Worm (Caenorhabditis elegans) whole organism, L3 larva: ENCODE results near the gene C25D7.5.

Experiments used
- R02D3.7 ChIP-seq: fragments of 150-350 bp; optimal IDR thresholded peaks from 2 replicates; lab custom pipeline; 2014; ENCODE audit warnings: missing biosample characterization, missing genetic modification characterization
- aly-2 ChIP-seq: fragments of 150-350 bp; optimal IDR thresholded peaks from 2 replicates; lab custom pipeline; 2014; ENCODE audit warnings: missing biosample characterization, missing genetic modification characterization
- ama-1 ChIP-seq: fragments of 150-350 bp; optimal IDR thresholded peaks from 2 replicates; lab custom pipeline; 2018
- ceh-16 ChIP-seq: sonication (generic microtip); optimal IDR thresholded peaks from 2 replicates; lab custom pipeline; 2017; ENCODE audit warnings: missing biosample characterization, missing genetic modification characterization
- ceh-28 ChIP-seq: fragments of 150-350 bp; optimal IDR thresholded peaks from 2 replicates; lab custom pipeline; 2014; ENCODE audit warnings: missing biosample characterization, missing genetic modification reagents, missing genetic modification characterization
- ceh-82 ChIP-seq: fragments of 150-350 bp; optimal IDR thresholded peaks from 2 replicates; lab custom pipeline; 2014; ENCODE audit warnings: missing biosample characterization, missing genetic modification characterization
- egl-27 ChIP-seq: sonication (generic microtip); optimal IDR thresholded peaks from 4 replicates; lab custom pipeline; 2017; ENCODE audit warnings: missing biosample characterization, missing genetic modification reagents, missing genetic modification characterization
- egl-5 ChIP-seq: fragments of 150-350 bp; optimal IDR thresholded peaks from 2 replicates; lab custom pipeline; 2017; ENCODE audit warnings: missing biosample characterization, missing genetic modification reagents, missing genetic modification characterization, inconsistent platforms
- elt-1 ChIP-seq: fragments of 150-350 bp; optimal IDR thresholded peaks from 2 replicates; lab custom pipeline; 2014; ENCODE audit warnings: missing biosample characterization, missing genetic modification characterization
- elt-2 ChIP-seq: sonication (generic microtip); optimal IDR thresholded peaks from 2 replicates; lab custom pipeline; 2016; ENCODE audit warnings: missing genetic modification reagents, mild to moderate bottlenecking, missing genetic modification characterization, missing compliant biosample characterization
- elt-3 ChIP-seq, 3 experiments: fragments of 150-350 bp in 1 of 3; sonication (generic microtip) in 2 of 3; optimal IDR thresholded peaks; 2 replicates in 2 of 3; 4 replicates in 1 of 3; lab custom pipeline; 2014 to 2017; ENCODE audit warnings: missing biosample characterization in 3 of 3, missing genetic modification characterization in 3 of 3
- fkh-10 ChIP-seq: sonication (generic microtip); optimal IDR thresholded peaks from 2 replicates; lab custom pipeline; 2017; ENCODE audit warnings: missing biosample characterization, missing genetic modification reagents, missing genetic modification characterization
- fos-1 ChIP-seq: fragments of 150-350 bp; optimal IDR thresholded peaks from 2 replicates; lab custom pipeline; 2014; ENCODE audit warnings: missing biosample characterization, missing genetic modification characterization
- hmg-11 ChIP-seq: sonication (generic microtip); optimal IDR thresholded peaks from 2 replicates; lab custom pipeline; 2016; ENCODE audit warnings: missing genetic modification characterization, missing compliant biosample characterization
- lin-15B ChIP-seq: fragments of 150-350 bp; optimal IDR thresholded peaks from 2 replicates; lab custom pipeline; 2014; ENCODE audit warnings: missing biosample characterization, missing genetic modification characterization
- lin-39 ChIP-seq: fragments of 150-350 bp; optimal IDR thresholded peaks from 2 replicates; lab custom pipeline; 2018; ENCODE audit warnings: missing biosample characterization, missing genetic modification reagents, missing genetic modification characterization
- mdl-1 ChIP-seq: fragments of 150-350 bp; optimal IDR thresholded peaks from 2 replicates; lab custom pipeline; 2014; ENCODE audit warnings: missing biosample characterization, missing genetic modification characterization
- nfya-1 ChIP-seq: sonication (generic microtip); optimal IDR thresholded peaks from 2 replicates; lab custom pipeline; 2017; ENCODE audit warnings: missing genetic modification characterization, mild to moderate bottlenecking, missing compliant biosample characterization, antibody characterized with exemption, moderate library complexity; ENCODE audit not compliant: insufficient read depth
- nhr-11 ChIP-seq: fragments of 150-350 bp; optimal IDR thresholded peaks from 2 replicates; lab custom pipeline; 2014; ENCODE audit warnings: missing biosample characterization, missing genetic modification characterization
- nhr-237 ChIP-seq: fragments of 150-350 bp; optimal IDR thresholded peaks from 2 replicates; lab custom pipeline; 2014; ENCODE audit warnings: missing biosample characterization, missing genetic modification characterization
- nhr-25 ChIP-seq: sonication (generic microtip); optimal IDR thresholded peaks from 2 replicates; lab custom pipeline; 2017; ENCODE audit warnings: missing biosample characterization, missing genetic modification characterization
- nhr-43 ChIP-seq: sonication (generic microtip); optimal IDR thresholded peaks from 2 replicates; lab custom pipeline; 2016; ENCODE audit warnings: mild to moderate bottlenecking, missing genetic modification characterization, missing compliant biosample characterization; ENCODE audit not compliant: poor library complexity, severe bottlenecking
- nhr-76 ChIP-seq: fragments of 150-350 bp; sonication (generic microtip); optimal IDR thresholded peaks from 5 replicates; lab custom pipeline; 2014; ENCODE audit warnings: missing biosample characterization, missing genetic modification characterization
- pha-4 ChIP-seq: fragments of 150-350 bp; optimal IDR thresholded peaks from 2 replicates; lab custom pipeline; 2014; ENCODE audit warnings: missing biosample characterization, missing genetic modification reagents, missing genetic modification characterization
- skn-1 ChIP-seq: fragments of 150-350 bp; optimal IDR thresholded peaks from 2 replicates; lab custom pipeline; 2014; ENCODE audit warnings: missing biosample characterization, missing genetic modification characterization
- snpc-4 ChIP-seq: fragments of 150-350 bp; optimal IDR thresholded peaks from 2 replicates; lab custom pipeline; 2014; ENCODE audit warnings: missing biosample characterization, missing genetic modification characterization
- tbx-2 ChIP-seq: sonication (generic microtip); optimal IDR thresholded peaks from 2 replicates; lab custom pipeline; 2016; ENCODE audit warnings: mild to moderate bottlenecking, missing genetic modification characterization, missing compliant biosample characterization
- unc-39 ChIP-seq: sonication (generic microtip); optimal IDR thresholded peaks from 4 replicates; lab custom pipeline; 2017; ENCODE audit warnings: missing biosample characterization, missing genetic modification characterization
- ztf-11 ChIP-seq: fragments of 150-350 bp; optimal IDR thresholded peaks from 2 replicates; lab custom pipeline; 2014; ENCODE audit warnings: missing biosample characterization, missing genetic modification characterization

Gene C25D7.5

ce11 chrV:15060595-15060994, 8.1 kb downstream of the C25D7.5 start:
- no peak for TF ChIP-seq skn-1 (tag; lab: Kevin White, UChicago)
- TF ChIP-seq ceh-28 (tag; lab: Kevin White, UChicago): no peak
- no peak for TF ChIP-seq R02D3.7
- TF ChIP-seq mdl-1 (tag; lab: Kevin White, UChicago): no peak

ce11 chrV:15063987-15064386, 11.5 kb downstream of the C25D7.5 start, which contains the start of gene rap-2:
Gene rap-2 (minus strand): TSS chrV:15064087.
- TF ChIP-seq nfya-1 (tag; lab: Kevin White, UChicago): no peak
- no peak for TF ChIP-seq skn-1 (tag; lab: Kevin White, UChicago)
- no peak for TF ChIP-seq snpc-4 (tag; lab: Kevin White, UChicago)
- no peak for TF ChIP-seq nhr-237 (tag; lab: Kevin White, UChicago)

- TF ChIP-seq fkh-10 (no peak), pha-4 (tag; lab: Kevin White, UChicago) (peak; percentile 28), hmg-11 (tag; lab: Kevin White, UChicago) (peak; percentile 39), ceh-82 (no peak), lin-15B (tag; lab: Kevin White, UChicago) (peak; percentile 45), nfya-1 (tag; lab: Kevin White, UChicago) (peak; percentile 33), lin-39 (tag; lab: Kevin White, UChicago) (peak; percentile 20), nhr-25 (tag; lab: Kevin White, UChicago) (peak; percentile 6)
Observed at ce11 chrV:15065068-15065744, 12.8 kb downstream of the C25D7.5 start, which contains the start of gene C25D7.9. Gene C25D7.9 (plus strand): TSS chrV:15065135.

- TF ChIP-seq fkh-10 (no peak), unc-39 (tag; lab: Kevin White, UChicago) (no peak), nhr-25 (tag; lab: Kevin White, UChicago) (no peak), elt-1 (no peak), egl-27 (tag; lab: Kevin White, UChicago) (no peak), ceh-28 (tag; lab: Kevin White, UChicago) (no peak), nfya-1 (tag; lab: Kevin White, UChicago) (no peak), ceh-82 (no peak), egl-5 (no peak), fos-1 (tag; lab: Kevin White, UChicago) (no peak), mdl-1 (tag; lab: Kevin White, UChicago) (no peak), nhr-11 (no peak), elt-3 (tag; optimal IDR thresholded peaks at IDR 0.05; lab: Kevin White, UChicago) (no peak), ama-1 (lab: Kevin White, UChicago) (no peak), aly-2 (tag; lab: Kevin White, UChicago) (no peak), elt-2 (no peak)
Observed at ce11 chrV:15065837-15066348, 13.4 kb downstream of the C25D7.5 start, which contains the start of gene otub-1. Gene otub-1 (plus strand): TSS chrV:15066298.

- TF ChIP-seq ztf-11 (tag; lab: Kevin White, UChicago) (no peak), tbx-2 (tag; lab: Kevin White, UChicago) (no peak), hmg-11 (tag; lab: Kevin White, UChicago) (no peak), nfya-1 (tag; lab: Kevin White, UChicago) (no peak), fos-1 (tag; lab: Kevin White, UChicago) (no peak), nhr-11 (no peak), nhr-76 (tag; lab: Kevin White, UChicago) (no peak), ceh-16 (tag; lab: Kevin White, UChicago) (no peak), elt-3 (tag; optimal IDR thresholded peaks at IDR 0.05; lab: Kevin White, UChicago) (no peak), elt-2 (no peak)
- TF ChIP-seq, all 47 proteins: peak for 0
Observed at ce11 chrV:15067165-15067564, 14.7 kb downstream of the C25D7.5 start, which contains the start of gene C25D7.10. Gene C25D7.10 (plus strand): TSS chrV:15067465.

- TF ChIP-seq nhr-43 (tag; lab: Kevin White, UChicago) (no peak), lin-15B (tag; lab: Kevin White, UChicago) (no peak), ama-1 (lab: Kevin White, UChicago) (no peak), nhr-76 (tag; lab: Kevin White, UChicago) (no peak), R02D3.7 (no peak), ceh-82 (no peak)
Observed at ce11 chrV:15068378-15068777, 15.9 kb downstream of the C25D7.5 start, which contains the start of gene dnj-3. Gene dnj-3 (plus strand): TSS chrV:15068678.
